Fruit fly (Drosophila melanogaster): Measurements from ENCODE around the gene CG3223.

DNA sequence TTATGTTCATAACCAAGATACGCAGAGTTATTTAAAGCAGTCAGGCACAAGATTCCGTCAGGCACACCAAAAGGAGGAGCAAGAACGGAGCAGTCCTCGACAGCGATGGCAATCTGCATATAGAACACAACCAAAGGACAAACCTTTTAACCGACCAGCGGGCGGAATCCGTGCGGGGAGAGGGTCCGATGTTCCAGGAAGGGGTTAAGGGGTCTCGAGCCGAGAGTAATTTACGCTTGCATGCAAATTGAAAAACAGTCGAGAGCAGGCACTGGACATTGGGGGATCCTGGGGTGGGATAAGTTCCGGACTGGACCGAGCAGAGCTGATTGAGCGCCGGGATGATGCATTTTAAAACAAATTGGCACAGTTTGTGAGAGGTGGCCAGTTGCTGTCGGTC is 38.6 kb upstream of the CG3223 start:
- no peak for TF ChIP-seq CTCF (optimal IDR thresholded peaks at IDR 0.05)
- no peak for TF ChIP-seq CG8478 (optimal IDR thresholded peaks at IDR 0.05)

Measured in S2 (cell line).